Worm (Caenorhabditis elegans): Measurements from ENCODE around the gene C18B10.6.

DNA sequence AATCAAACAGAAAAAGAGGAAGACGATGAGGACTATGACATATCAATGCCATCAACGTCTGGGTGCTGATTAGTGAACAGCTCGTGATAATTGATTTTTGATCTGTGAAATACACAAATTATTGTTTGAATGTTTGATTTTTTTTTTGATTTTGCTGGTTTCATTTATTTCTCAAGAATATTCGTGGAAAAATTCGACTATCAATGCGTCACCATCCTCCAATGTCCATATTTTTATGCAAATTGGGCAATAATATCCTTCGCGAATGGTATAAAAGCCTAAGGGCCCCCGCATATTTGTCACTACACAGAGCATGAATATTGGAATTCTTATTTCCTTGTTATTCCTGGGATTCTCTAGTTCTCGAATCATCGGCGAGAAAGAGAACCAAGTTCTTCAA is 41.0 kb downstream of the C18B10.6 start, which contains the start of gene try-13:
- TF ChIP-seq nhr-67 (tag; optimal IDR thresholded peaks at IDR 0.05), result no peak
- no peak for TF ChIP-seq elt-3 (tag; optimal IDR thresholded peaks at IDR 0.05)
- no peak for TF ChIP-seq elt-2 (tag; optimal IDR thresholded peaks at IDR 0.05)
- TF ChIP-seq nhr-237 (tag; optimal IDR thresholded peaks at IDR 0.05), result no peak
- TF ChIP-seq nhr-25 (tag; optimal IDR thresholded peaks at IDR 0.05), result no peak
- TF ChIP-seq ztf-11 (tag; optimal IDR thresholded peaks at IDR 0.05), result no peak
- no peak for TF ChIP-seq jun-1 (tag; optimal IDR thresholded peaks at IDR 0.05)
- no peak for TF ChIP-seq unc-62 (GFP tag; optimal IDR thresholded peaks at IDR 0.05)
